Fruit fly (Drosophila melanogaster) whole organism, embryonic: Measurements from ENCODE around the gene Cht5.

Experiments
- Bgb ChIP-seq: fragments of 200-800 bp; sonication (Bioruptor generic); IDR thresholded peaks from 2 replicates; pipeline ENCODE4 v1.3.6; 2022; ENCODE audit warnings: missing biosample characterization, missing genetic modification characterization; ENCODE audit not compliant: partially characterized antibody
- CG1024 ChIP-seq: fragments of 200-800 bp; sonication (Bioruptor generic); IDR thresholded peaks from 2 replicates; pipeline ENCODE4 v1.3.6; 2022; ENCODE audit warnings: missing biosample characterization, missing genetic modification characterization
- CG10267 ChIP-seq: fragments of 200-800 bp; sonication (Bioruptor generic); optimal IDR thresholded peaks from 2 replicates; lab custom pipeline; 2018; ENCODE audit warnings: missing biosample characterization, mild to moderate bottlenecking, missing genetic modification characterization, moderate library complexity
- CG11696 ChIP-seq: fragments of 200-800 bp; sonication (Bioruptor generic); IDR thresholded peaks from 2 replicates; pipeline ENCODE4 v1.3.6; 2022; ENCODE audit warnings: missing biosample characterization, missing genetic modification characterization
- CG12391 ChIP-seq: fragments of 200-800 bp; sonication (Bioruptor generic); optimal IDR thresholded peaks from 3 replicates; lab custom pipeline; 2018; ENCODE audit warnings: missing biosample characterization, mild to moderate bottlenecking, missing genetic modification characterization, moderate library complexity
- CG13123 ChIP-seq: fragments of 200-800 bp; sonication (Bioruptor generic); optimal IDR thresholded peaks from 2 replicates; lab custom pipeline; 2016; ENCODE audit warnings: missing biosample characterization, missing genetic modification characterization
- CG13894 ChIP-seq: fragments of 200-800 bp; sonication (Bioruptor generic); optimal IDR thresholded peaks from 3 replicates; lab custom pipeline; 2018; ENCODE audit warnings: missing biosample characterization, mild to moderate bottlenecking, missing genetic modification characterization, moderate library complexity
- CG14050 ChIP-seq: fragments of 200-800 bp; sonication (Bioruptor generic); IDR thresholded peaks from 3 replicates; pipeline ENCODE4 v1.3.6; 2022; ENCODE audit warnings: missing biosample characterization, missing genetic modification characterization
- CG2120 ChIP-seq: fragments of 200-800 bp; sonication (Bioruptor generic); optimal IDR thresholded peaks from 3 replicates; lab custom pipeline; 2016; ENCODE audit warnings: missing biosample characterization, missing genetic modification characterization
- CG30020 ChIP-seq: fragments of 200-800 bp; optimal IDR thresholded peaks from 2 replicates; lab custom pipeline; 2019; ENCODE audit warnings: missing biosample characterization, mild to moderate bottlenecking, missing genetic modification characterization, moderate library complexity
- CG31224 ChIP-seq: fragments of 200-800 bp; sonication (Bioruptor generic); IDR thresholded peaks from 2 replicates; pipeline ENCODE4 v1.3.6; 2022; ENCODE audit warnings: missing biosample characterization, missing genetic modification characterization
- CG34224 ChIP-seq: fragments of 200-800 bp; sonication (Bioruptor generic); IDR thresholded peaks from 3 replicates; pipeline ENCODE4 v1.3.6; 2022; ENCODE audit warnings: missing biosample characterization, missing genetic modification characterization; ENCODE audit not compliant: partially characterized antibody
- CG4282 ChIP-seq: fragments of 200-800 bp; sonication (Bioruptor generic); optimal IDR thresholded peaks from 2 replicates; lab custom pipeline; 2016; ENCODE audit warnings: missing biosample characterization, missing genetic modification characterization
- CG6854 ChIP-seq: fragments of 200-800 bp; sonication (Bioruptor generic); optimal IDR thresholded peaks from 3 replicates; lab custom pipeline; 2017; ENCODE audit warnings: missing biosample characterization, mild to moderate bottlenecking, missing genetic modification characterization
- CG9437 ChIP-seq: fragments of 200-800 bp; sonication (Bioruptor generic); optimal IDR thresholded peaks from 2 replicates; lab custom pipeline; 2018; ENCODE audit warnings: missing biosample characterization, mild to moderate bottlenecking, missing genetic modification characterization
- Dad ChIP-seq: fragments of 200-800 bp; sonication (Bioruptor generic); optimal IDR thresholded peaks from 3 replicates; lab custom pipeline; 2016; ENCODE audit warnings: missing biosample characterization, missing genetic modification characterization
- Hand ChIP-seq: fragments of 200-800 bp; sonication (Bioruptor generic); optimal IDR thresholded peaks from 2 replicates; lab custom pipeline; 2017; ENCODE audit warnings: mild to moderate bottlenecking, missing biosample characterization, missing genetic modification reagents, missing genetic modification characterization
- Hey ChIP-seq: fragments of 200-800 bp; sonication (Bioruptor generic); optimal IDR thresholded peaks from 3 replicates; lab custom pipeline; 2018; ENCODE audit warnings: missing biosample characterization, mild to moderate bottlenecking, missing genetic modification characterization
- HmgD ChIP-seq: fragments of 200-800 bp; sonication (Bioruptor generic); optimal IDR thresholded peaks from 3 replicates; lab custom pipeline; 2016; ENCODE audit warnings: missing biosample characterization, missing genetic modification characterization
- Hsf ChIP-seq: fragments of 200-800 bp; sonication (Bioruptor generic); optimal IDR thresholded peaks from 3 replicates; lab custom pipeline; 2016; ENCODE audit warnings: missing biosample characterization, missing genetic modification characterization
- NC2α ChIP-seq: fragments of 200-800 bp; sonication (Bioruptor generic); optimal IDR thresholded peaks from 2 replicates; lab custom pipeline; 2016; ENCODE audit warnings: missing biosample characterization, missing genetic modification characterization
- Nf-YA ChIP-seq: fragments of 200-800 bp; sonication (Bioruptor generic); IDR thresholded peaks from 2 replicates; pipeline ENCODE4 v1.3.6; 2022; ENCODE audit warnings: missing biosample characterization, missing genetic modification characterization
- Nf-YC ChIP-seq: fragments of 200-800 bp; optimal IDR thresholded peaks from 3 replicates; lab custom pipeline; 2019; ENCODE audit warnings: missing biosample characterization, mild to moderate bottlenecking, missing genetic modification characterization, moderate library complexity
- Poxn ChIP-seq: fragments of 200-800 bp; sonication (Bioruptor generic); IDR thresholded peaks from 2 replicates; pipeline ENCODE4 v1.3.6; 2022; ENCODE audit warnings: missing biosample characterization, missing genetic modification characterization
- TFAM ChIP-seq: fragments of 200-800 bp; sonication (Bioruptor generic); optimal IDR thresholded peaks from 2 replicates; lab custom pipeline; 2017; ENCODE audit warnings: missing biosample characterization, missing genetic modification characterization, inconsistent platforms
- YL-1 ChIP-seq: fragments of 200-800 bp; sonication (Bioruptor generic); optimal IDR thresholded peaks from 3 replicates; lab custom pipeline; 2017; ENCODE audit warnings: missing biosample characterization, mild to moderate bottlenecking, missing genetic modification characterization
- al ChIP-seq: fragments of 200-800 bp; sonication (Bioruptor generic); IDR thresholded peaks from 2 replicates; pipeline ENCODE4 v1.3.6; 2022; ENCODE audit warnings: missing biosample characterization, missing genetic modification characterization
- bcd ChIP-seq: fragments of 200-800 bp; sonication (Bioruptor generic); optimal IDR thresholded peaks from 2 replicates; lab custom pipeline; 2017; ENCODE audit warnings: missing biosample characterization, mild to moderate bottlenecking, missing genetic modification characterization
- crol ChIP-seq: fragments of 200-800 bp; sonication (Bioruptor generic); IDR thresholded peaks from 2 replicates; pipeline ENCODE4 v1.3.6; 2022; ENCODE audit warnings: missing biosample characterization, missing genetic modification characterization
- crp ChIP-seq, 2 experiments: fragments of 200-800 bp; sonication (Bioruptor generic); optimal IDR thresholded peaks; 2 replicates in 1 of 2; 3 replicates in 1 of 2; lab custom pipeline; 2017; ENCODE audit warnings: missing biosample characterization in 2 of 2, missing genetic modification characterization in 2 of 2, mild to moderate bottlenecking in 1 of 2, moderate library complexity in 1 of 2
- dan ChIP-seq: fragments of 200-800 bp; sonication (Bioruptor generic); IDR thresholded peaks from 2 replicates; pipeline ENCODE4 v1.3.6; 2022; ENCODE audit warnings: missing biosample characterization, missing genetic modification characterization
- disco-r ChIP-seq: fragments of 200-800 bp; sonication (Bioruptor generic); optimal IDR thresholded peaks from 2 replicates; lab custom pipeline; 2016; ENCODE audit warnings: missing biosample characterization, missing genetic modification characterization
- dmrt99B ChIP-seq: fragments of 200-800 bp; sonication (Bioruptor generic); optimal IDR thresholded peaks from 2 replicates; lab custom pipeline; 2018; ENCODE audit warnings: missing biosample characterization, mild to moderate bottlenecking, missing genetic modification characterization, moderate library complexity
- ems ChIP-seq: fragments of 200-800 bp; sonication (Bioruptor generic); optimal IDR thresholded peaks from 3 replicates; lab custom pipeline; 2016; ENCODE audit warnings: missing biosample characterization, missing genetic modification characterization
- gce ChIP-seq: fragments of 200-800 bp; sonication (Bioruptor generic); IDR thresholded peaks from 3 replicates; pipeline ENCODE4 v1.3.6; 2022; ENCODE audit warnings: missing biosample characterization, missing genetic modification characterization
- grau ChIP-seq: fragments of 200-800 bp; optimal IDR thresholded peaks from 3 replicates; lab custom pipeline; 2019; ENCODE audit warnings: missing biosample characterization, mild to moderate bottlenecking, missing genetic modification characterization, moderate library complexity
- gro ChIP-seq: fragments of 200-800 bp; sonication (Bioruptor generic); optimal IDR thresholded peaks from 2 replicates; lab custom pipeline; 2016; ENCODE audit warnings: missing biosample characterization, missing genetic modification characterization
- jing ChIP-seq: fragments of 200-800 bp; sonication (Bioruptor generic); optimal IDR thresholded peaks from 2 replicates; lab custom pipeline; 2018; ENCODE audit warnings: missing biosample characterization, mild to moderate bottlenecking, missing genetic modification characterization
- lbe ChIP-seq: fragments of 200-800 bp; sonication (Bioruptor generic); optimal IDR thresholded peaks from 2 replicates; lab custom pipeline; 2016; ENCODE audit warnings: missing biosample characterization, mild to moderate bottlenecking, missing genetic modification characterization
- lmd ChIP-seq: fragments of 200-800 bp; sonication (Bioruptor generic); IDR thresholded peaks from 2 replicates; pipeline ENCODE4 v1.3.6; 2022; ENCODE audit warnings: missing biosample characterization, missing genetic modification characterization
- lola ChIP-seq, 3 experiments: fragments of >200 bp in 2 of 3; fragments of 200-800 bp in 1 of 3; sonication (Bioruptor generic) in 1 of 3; optimal IDR thresholded peaks; 2 replicates each; lab custom pipeline; 2017 to 2019; ENCODE audit warnings: missing biosample characterization in 3 of 3, missing genetic modification characterization in 3 of 3, mild to moderate bottlenecking in 1 of 3, moderate library complexity in 1 of 3
- sisA ChIP-seq: fragments of 200-800 bp; sonication (Bioruptor generic); IDR thresholded peaks from 2 replicates; pipeline ENCODE4 v1.3.6; 2022; ENCODE audit warnings: missing biosample characterization, missing genetic modification characterization
- slou ChIP-seq: fragments of 200-800 bp; sonication (Bioruptor generic); optimal IDR thresholded peaks from 3 replicates; lab custom pipeline; 2016; ENCODE audit warnings: missing biosample characterization, missing genetic modification characterization
- sr ChIP-seq: fragments of 200-800 bp; sonication (Bioruptor generic); IDR thresholded peaks from 3 replicates; pipeline ENCODE4 v1.3.6; 2022; ENCODE audit warnings: missing biosample characterization, missing genetic modification characterization
- usp ChIP-seq: fragments of >200 bp; optimal IDR thresholded peaks from 2 replicates; lab custom pipeline; 2017; ENCODE audit warnings: missing biosample characterization, missing genetic modification characterization
- z ChIP-seq: fragments of 200-800 bp; sonication (Bioruptor generic); IDR thresholded peaks from 3 replicates; pipeline ENCODE4 v1.3.6; 2022; ENCODE audit warnings: missing biosample characterization, missing genetic modification characterization

Cht5 gene

dm6 chr3R:13801184-13802056 lies 34.1 kb downstream of the Cht5 start (continued):
- TF ChIP-seq sr (GFP tag; lab: Robert Waterston, UW) (peak; percentile 48; the same call in 1 of the 3 replicates), lbe (GFP tag; lab: Kevin White, UChicago) (no peak)

dm6 chr3R:13802057-13802817 lies 34.9 kb downstream of the Cht5 start:
- TF ChIP-seq CG13894 (tag; lab: Kevin White, UChicago) (peak; percentile 92), CG34224 (GFP tag; lab: Robert Waterston, UW) (peak; percentile 43; the same call in 1 of the 3 replicates), dan (GFP tag; lab: Robert Waterston, UW) (no peak), Hey (tag; lab: Kevin White, UChicago) (no peak), Dad (GFP tag; lab: Kevin White, UChicago) (no peak), Hand (GFP tag; lab: Kevin White, UChicago) (peak; percentile 45), ems (no peak), gce (GFP tag; lab: Robert Waterston, UW) (no peak), CG12391 (tag; lab: Kevin White, UChicago) (no peak), CG30020 (no peak), CG13123 (GFP tag; lab: Kevin White, UChicago) (no peak), usp (GFP tag; lab: Kevin White, UChicago) (no peak), Bgb (GFP tag; lab: Robert Waterston, UW) (0 out of 2 replicates have a peak, but pooled peaks have one; percentile 35), CG11696 (no peak), Hsf (no peak), CG9437 (no peak), CG31224 (peak; percentile 95), HmgD (GFP tag; lab: Kevin White, UChicago) (no peak), disco-r (GFP tag; lab: Kevin White, UChicago) (no peak), Poxn (GFP tag; lab: Robert Waterston, UW) (no peak), z (GFP tag; lab: Robert Waterston, UW) (0 out of 3 replicates have a peak, but pooled peaks have one; percentile 6), crol (GFP tag; lab: Robert Waterston, UW) (no peak), bcd (GFP tag; lab: Kevin White, UChicago) (no peak), gro (GFP tag; lab: Kevin White, UChicago) (no peak), al (GFP tag; lab: Robert Waterston, UW) (no peak), slou (GFP tag; lab: Kevin White, UChicago) (no peak), CG10267 (tag; lab: Kevin White, UChicago) (no peak), dmrt99B (tag; lab: Kevin White, UChicago) (no peak), lola (GFP tag; optimal IDR thresholded peaks at IDR 0.05; lab: Kevin White, UChicago) (no peak), CG6854 (GFP tag; lab: Kevin White, UChicago) (no peak), crp (GFP tag; optimal IDR thresholded peaks at IDR 0.05; lab: Kevin White, UChicago) (no peak), CG1024 (GFP tag; lab: Robert Waterston, UW) (no peak), CG2120 (no peak), YL-1 (GFP tag; lab: Kevin White, UChicago) (no peak), CG4282 (GFP tag; lab: Kevin White, UChicago) (no peak), lmd (no peak), jing (GFP tag; lab: Kevin White, UChicago) (no peak), grau (tag; lab: Kevin White, UChicago) (no peak), TFAM (GFP tag; lab: Kevin White, UChicago) (no peak), CG14050 (no peak), NC2α (no peak), Nf-YA (GFP tag; lab: Robert Waterston, UW) (no peak), sisA (no peak), Nf-YC (tag; lab: Kevin White, UChicago) (no peak)
